Worm (Caenorhabditis elegans): ENCODE results near the gene athp-3.

Gene athp-3

ce11 chrIV:17010274-17010673 lies 37.9 kb downstream of the athp-3 start:
- TF ChIP-seq ceh-90 (tag; optimal IDR thresholded peaks at IDR 0.05) (no peak), isw-1 (GFP tag; IDR thresholded peaks at IDR 0.05) (no peak), Y116A8C.19 (tag; optimal IDR thresholded peaks at IDR 0.05; ENCODE audit: borderline replicate concordance) (no peak), nhr-237 (tag; optimal IDR thresholded peaks at IDR 0.05) (no peak), efl-1 (optimal IDR thresholded peaks at IDR 0.05) (no peak), efl-1 (GFP tag; optimal IDR thresholded peaks at IDR 0.05 in 1 of 2) (no peak), snu-23 (GFP tag; optimal IDR thresholded peaks at IDR 0.05) (no peak)

DNA sequence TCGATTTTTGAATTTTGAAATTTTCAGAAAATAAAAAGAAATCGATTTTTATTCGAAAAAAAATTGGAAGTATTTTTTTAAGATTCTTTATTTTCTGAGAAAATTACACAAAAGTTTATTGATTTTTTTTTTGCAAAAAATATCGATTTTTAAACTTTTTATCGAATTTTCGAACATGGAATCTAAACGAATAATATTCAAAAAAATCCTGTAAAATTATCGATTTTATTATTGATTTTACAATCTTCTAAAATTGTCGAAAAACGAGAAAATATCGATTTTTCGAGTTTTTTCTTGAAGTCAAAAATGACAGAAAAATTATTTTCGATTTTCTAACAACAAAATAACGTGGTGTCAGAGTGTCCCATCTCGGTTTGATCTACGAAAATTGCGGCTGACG lies 42.4 kb downstream of the athp-3 start:
- TF ChIP-seq nhr-237 (tag; optimal IDR thresholded peaks at IDR 0.05) = no peak
- TF ChIP-seq fkh-10 (GFP tag; optimal IDR thresholded peaks at IDR 0.05) = no peak
- no peak for TF ChIP-seq tbx-2 (tag; optimal IDR thresholded peaks at IDR 0.05)
- no peak for TF ChIP-seq unc-62 (GFP tag; optimal IDR thresholded peaks at IDR 0.05)
- TF ChIP-seq efl-3 (GFP tag; optimal IDR thresholded peaks at IDR 0.05) = no peak
